Fruit fly (Drosophila melanogaster): ENCODE data around the gene Serinc.

The Serinc gene

DNA sequence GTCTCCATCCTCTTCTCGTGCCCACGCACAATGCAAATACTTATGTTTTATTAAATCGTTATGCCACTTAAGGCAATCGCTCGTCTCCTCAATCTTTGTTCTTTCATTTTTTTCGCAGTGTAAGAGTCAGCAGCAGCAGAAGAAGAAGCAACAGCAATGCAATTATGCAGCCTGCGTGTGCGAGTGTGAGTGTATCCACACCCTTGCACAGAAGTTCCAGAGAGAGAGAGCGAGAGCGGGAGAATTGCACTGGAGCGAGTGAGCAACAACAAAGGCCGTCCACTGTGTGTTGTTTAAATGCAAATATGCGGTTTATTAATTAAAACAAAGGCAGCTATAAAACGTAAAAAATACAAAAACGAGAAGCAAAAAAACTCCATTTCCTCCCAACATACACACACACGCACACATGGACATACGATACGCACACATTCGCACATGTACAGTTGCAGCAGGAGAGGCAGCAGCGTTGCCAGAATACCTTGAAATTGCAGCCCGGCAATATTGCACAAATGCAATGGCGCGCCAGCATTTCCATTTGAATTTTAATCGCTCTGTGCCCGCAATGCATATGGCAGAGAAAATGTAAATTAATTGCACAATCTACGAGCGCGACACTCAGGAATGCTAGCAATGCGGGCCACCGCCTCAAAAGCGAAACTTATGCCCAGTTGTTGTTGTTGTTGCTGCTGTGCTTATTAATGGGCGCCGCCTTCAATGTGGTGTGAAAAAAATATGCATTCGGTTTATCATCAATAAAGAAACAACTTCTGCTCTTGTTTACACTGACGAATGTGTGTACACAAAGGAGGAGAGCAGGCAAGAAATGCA, 3.7 kb upstream of the Serinc start (continued):
- 0 out of 2 replicates have a peak, but pooled peaks have one; percentile 19 for TF ChIP-seq peb (GFP tag; IDR thresholded peaks at IDR 0.05)
- peak; percentile 89 for TF ChIP-seq CG4360 (GFP tag; IDR thresholded peaks at IDR 0.05)
- no peak for TF ChIP-seq CG3065 (GFP tag; optimal IDR thresholded peaks at IDR 0.05)
- TF ChIP-seq HLH3B (GFP tag; IDR thresholded peaks at IDR 0.05), result no peak
- TF ChIP-seq slou (GFP tag; optimal IDR thresholded peaks at IDR 0.05), result no peak
- no peak for TF ChIP-seq Chrac-16 (GFP tag; optimal IDR thresholded peaks at IDR 0.05)
- peak; percentile 21 for TF ChIP-seq Jarid2 (GFP tag; optimal IDR thresholded peaks at IDR 0.05)
- TF ChIP-seq Lim3 (GFP tag; IDR thresholded peaks at IDR 0.05), result no peak
- no peak for TF ChIP-seq CG11456 (GFP tag; IDR thresholded peaks at IDR 0.05)
- TF ChIP-seq CG4820 (GFP tag; optimal IDR thresholded peaks at IDR 0.05), result peak; percentile 37
- peak; percentile 73 for TF ChIP-seq MTF-1 (GFP tag; optimal IDR thresholded peaks at IDR 0.05; ENCODE audit: borderline replicate concordance)
- TF ChIP-seq psq (GFP tag; optimal IDR thresholded peaks at IDR 0.05), result peak; percentile 19
- no peak for TF ChIP-seq BEAF-32 (GFP tag; optimal IDR thresholded peaks at IDR 0.05)
- TF ChIP-seq CG4282 (GFP tag; optimal IDR thresholded peaks at IDR 0.05), result no peak
- no peak for TF ChIP-seq Adf1 (GFP tag; IDR thresholded peaks at IDR 0.05)
- no peak for TF ChIP-seq kay (GFP tag; optimal IDR thresholded peaks at IDR 0.05)
- no peak for TF ChIP-seq CG7928 (GFP tag; optimal IDR thresholded peaks at IDR 0.05)
- no peak for TF ChIP-seq CkIIα-i1 (GFP tag; IDR thresholded peaks at IDR 0.05)
- peak; percentile 48; the same call in 1 of the 2 replicates for TF ChIP-seq Awh (GFP tag; IDR thresholded peaks at IDR 0.05)
- TF ChIP-seq oc (tag; optimal IDR thresholded peaks at IDR 0.05), result no peak
- peak; percentile 12 for TF ChIP-seq CG9797 (GFP tag; optimal IDR thresholded peaks at IDR 0.05)
- peak; percentile 33 for TF ChIP-seq CG3163 (GFP tag; optimal IDR thresholded peaks at IDR 0.05)
- no peak for TF ChIP-seq CG7357 (GFP tag; IDR thresholded peaks at IDR 0.05)
- TF ChIP-seq CG17612 (GFP tag; IDR thresholded peaks at IDR 0.05), result no peak
- TF ChIP-seq twi (tag; optimal IDR thresholded peaks at IDR 0.05), result no peak
- TF ChIP-seq grn (GFP tag; optimal IDR thresholded peaks at IDR 0.05), result no peak
- TF ChIP-seq CG17568 (GFP tag; optimal IDR thresholded peaks at IDR 0.05), result peak; percentile 72
- no peak for TF ChIP-seq H15 (GFP tag; IDR thresholded peaks at IDR 0.05)
- TF ChIP-seq tup (GFP tag; optimal IDR thresholded peaks at IDR 0.05), result peak; percentile 17
- peak; percentile 25 for TF ChIP-seq CG2678 (tag; optimal IDR thresholded peaks at IDR 0.05)
- TF ChIP-seq dmrt11E (tag; optimal IDR thresholded peaks at IDR 0.05), result peak; percentile 71
- peak; percentile 59 for TF ChIP-seq NC2β (GFP tag; optimal IDR thresholded peaks at IDR 0.05)
- TF ChIP-seq CG12219 (GFP tag; optimal IDR thresholded peaks at IDR 0.05), result peak; percentile 41
- peak; percentile 41 for TF ChIP-seq CTCF (GFP tag; optimal IDR thresholded peaks at IDR 0.05)
- peak; percentile 4 to 48 for TF ChIP-seq Pdp1 (GFP tag; optimal IDR thresholded peaks at IDR 0.05)
- TF ChIP-seq cato (GFP tag; optimal IDR thresholded peaks at IDR 0.05; ENCODE audit: borderline replicate concordance), result peak; percentile 10
- TF ChIP-seq Rx (GFP tag; IDR thresholded peaks at IDR 0.05), result no peak
- TF ChIP-seq CG13775 (GFP tag; optimal IDR thresholded peaks at IDR 0.05), result peak; percentile 44
- peak; percentile 34 for TF ChIP-seq Max (GFP tag; optimal IDR thresholded peaks at IDR 0.05)
- no peak for TF ChIP-seq eve (GFP tag; optimal IDR thresholded peaks at IDR 0.05)
- peak; percentile 43 for TF ChIP-seq NK7.1 (GFP tag; optimal IDR thresholded peaks at IDR 0.05)
- no peak for TF ChIP-seq jumu (GFP tag; optimal IDR thresholded peaks at IDR 0.05)
- TF ChIP-seq CG31365 (tag; optimal IDR thresholded peaks at IDR 0.05), result no peak
- TF ChIP-seq Nf-YB (GFP tag; optimal IDR thresholded peaks at IDR 0.05), result peak; percentile 26
- TF ChIP-seq CG10959 (GFP tag; IDR thresholded peaks at IDR 0.05), result peak; percentile 70; the same call in 1 of the 2 replicates
- peak; percentile 78 for TF ChIP-seq CG7745 (tag; optimal IDR thresholded peaks at IDR 0.05)
- TF ChIP-seq nom (GFP tag; optimal IDR thresholded peaks at IDR 0.05), result peak; percentile 57
- TF ChIP-seq CG8290 (GFP tag; optimal IDR thresholded peaks at IDR 0.05), result peak; percentile 65
- TF ChIP-seq CG8290 (tag; optimal IDR thresholded peaks at IDR 0.05), result peak in 1 of 2 experiments; percentile 80
- no peak for TF ChIP-seq fru (optimal IDR thresholded peaks at IDR 0.05)
- TF ChIP-seq Blimp-1 (GFP tag; optimal IDR thresholded peaks at IDR 0.05), result no peak

Measured in whole organism, embryonic.